Worm (Caenorhabditis elegans) whole organism, L1 larva: ENCODE measurements around the gene R02F2.4.

Experiments used
- F16B12.6 ChIP-seq: fragments of 150-350 bp; optimal IDR thresholded peaks from 2 replicates; lab custom pipeline; 2014; ENCODE audit warnings: missing biosample characterization, missing genetic modification characterization
- Y116A8C.19 ChIP-seq: sonication (generic microtip); optimal IDR thresholded peaks from 2 replicates; lab custom pipeline; 2016; ENCODE audit warnings: missing compliant biosample characterization, missing genetic modification characterization, borderline replicate concordance
- ceh-8 ChIP-seq: fragments of 200-800 bp; sonication (Bioruptor generic); optimal IDR thresholded peaks from 2 replicates; lab custom pipeline; 2018; ENCODE audit warnings: mild to moderate bottlenecking, missing genetic modification characterization, moderate library complexity, missing compliant biosample characterization
- ceh-82 ChIP-seq, 3 experiments: fragments of 150-350 bp in 1 of 3; sonication (generic microtip) in 2 of 3; optimal IDR thresholded peaks; 2 replicates each; lab custom pipeline; 2014 to 2017; ENCODE audit warnings: missing biosample characterization in 3 of 3, missing genetic modification characterization in 3 of 3
- ceh-88 ChIP-seq: fragments of 200-800 bp; sonication (Bioruptor generic); IDR thresholded peaks from 2 replicates; pipeline ENCODE4 v1.3.6; 2022; ENCODE audit warnings: missing genetic modification characterization, missing compliant biosample characterization
- ceh-90 ChIP-seq: sonication (generic microtip); optimal IDR thresholded peaks from 2 replicates; lab custom pipeline; 2016; ENCODE audit warnings: missing genetic modification characterization, missing compliant biosample characterization
- ces-1 ChIP-seq: fragments of 150-350 bp; optimal IDR thresholded peaks from 2 replicates; lab custom pipeline; 2014; ENCODE audit warnings: missing biosample characterization, missing genetic modification reagents, missing genetic modification characterization
- dpl-1 ChIP-seq, 3 experiments: fragments of 150-350 bp in 2 of 3; sonication (generic microtip) in 1 of 3; optimal IDR thresholded peaks; 2 replicates each; lab custom pipeline; 2014 to 2017; ENCODE audit warnings: missing biosample characterization in 3 of 3, missing genetic modification characterization in 3 of 3, missing genetic modification reagents in 3 of 3
- dsc-1 ChIP-seq: sonication (generic microtip); optimal IDR thresholded peaks from 2 replicates; lab custom pipeline; 2016; ENCODE audit warnings: mild to moderate bottlenecking, missing genetic modification characterization, missing compliant biosample characterization
- efl-1 ChIP-seq, 4 experiments: fragments of 150-350 bp; optimal IDR thresholded peaks in 3 of 4; peaks in 1 of 4; 1 replicate in 1 of 4; 2 replicates in 3 of 4; lab custom pipeline; 2014; ENCODE audit warnings: missing biosample characterization in 2 of 4, missing genetic modification characterization in 2 of 4, missing genetic modification reagents in 2 of 4
- egl-13 ChIP-seq: sonication (generic microtip); optimal IDR thresholded peaks from 2 replicates; lab custom pipeline; 2016; ENCODE audit warnings: missing genotype, missing genetic modification reagents, missing genetic modification characterization, missing compliant biosample characterization
- elt-2 ChIP-seq: sonication (generic microtip); optimal IDR thresholded peaks from 2 replicates; lab custom pipeline; 2016; ENCODE audit warnings: missing genetic modification characterization, mild to moderate bottlenecking, inconsistent platforms, missing compliant biosample characterization, missing genetic modification reagents
- fkh-4 ChIP-seq: sonication (generic microtip); optimal IDR thresholded peaks from 2 replicates; lab custom pipeline; 2016; ENCODE audit warnings: missing compliant biosample characterization, missing genetic modification characterization, borderline replicate concordance
- hlh-17 ChIP-seq: fragments of 200-800 bp; sonication (Bioruptor generic); optimal IDR thresholded peaks from 2 replicates; lab custom pipeline; 2018; ENCODE audit warnings: missing genetic modification characterization, mild to moderate bottlenecking, missing compliant biosample characterization, moderate library complexity, borderline replicate concordance
- hlh-4 ChIP-seq: sonication (generic microtip); optimal IDR thresholded peaks from 2 replicates; lab custom pipeline; 2016; ENCODE audit warnings: mild to moderate bottlenecking, missing genetic modification characterization, missing compliant biosample characterization
- hpl-2 ChIP-seq: fragments of 150-350 bp; optimal IDR thresholded peaks from 2 replicates; lab custom pipeline; 2014; ENCODE audit warnings: missing biosample characterization, missing genetic modification reagents, missing genetic modification characterization
- jun-1 ChIP-seq: fragments of 150-350 bp; optimal IDR thresholded peaks from 2 replicates; lab custom pipeline; 2014; ENCODE audit warnings: missing biosample characterization, missing genetic modification reagents, missing genetic modification characterization
- lin-13 ChIP-seq: fragments of 150-350 bp; optimal IDR thresholded peaks from 2 replicates; lab custom pipeline; 2014; ENCODE audit warnings: missing biosample characterization, missing genetic modification reagents, missing genetic modification characterization
- lin-14 ChIP-seq: fragments of 200-800 bp; sonication (Bioruptor generic); optimal IDR thresholded peaks from 2 replicates; lab custom pipeline; 2018; ENCODE audit warnings: mild to moderate bottlenecking, missing genetic modification characterization, moderate library complexity, missing compliant biosample characterization
- lin-15B ChIP-seq: fragments of 150-350 bp; sonication (generic microtip); optimal IDR thresholded peaks from 3 replicates; lab custom pipeline; 2014; ENCODE audit warnings: missing biosample characterization, missing genetic modification characterization
- lin-35 ChIP-seq, 2 experiments: fragments of 150-350 bp; optimal IDR thresholded peaks; 2 replicates each; lab custom pipeline; 2014; ENCODE audit warnings: missing biosample characterization in 2 of 2, missing genetic modification characterization in 2 of 2, missing genetic modification reagents in 2 of 2
- lin-39 ChIP-seq: fragments of 150-350 bp; optimal IDR thresholded peaks from 2 replicates; lab custom pipeline; 2014; ENCODE audit warnings: missing biosample characterization, missing genetic modification reagents, missing genetic modification characterization
- lir-3 ChIP-seq: sonication (generic microtip); optimal IDR thresholded peaks from 2 replicates; lab custom pipeline; 2016; ENCODE audit warnings: mild to moderate bottlenecking, missing genetic modification characterization, moderate library complexity, missing compliant biosample characterization; ENCODE audit not compliant: poor library complexity
- mab-9 ChIP-seq: fragments of 200-800 bp; sonication (Bioruptor generic); IDR thresholded peaks from 2 replicates; pipeline ENCODE4 v1.3.6; 2022; ENCODE audit warnings: missing genetic modification reagents, missing genetic modification characterization, missing compliant biosample characterization
- mdl-1 ChIP-seq, 2 experiments: fragments of 150-350 bp; optimal IDR thresholded peaks; 2 replicates each; lab custom pipeline; 2014 to 2017; ENCODE audit warnings: missing biosample characterization in 2 of 2, missing genetic modification characterization in 2 of 2, inconsistent platforms in 1 of 2
- mef-2 ChIP-seq: fragments of 150-350 bp; optimal IDR thresholded peaks from 2 replicates; lab custom pipeline; 2014; ENCODE audit warnings: missing biosample characterization, missing genetic modification characterization
- nhr-20 ChIP-seq: sonication (generic microtip); optimal IDR thresholded peaks from 2 replicates; lab custom pipeline; 2016; ENCODE audit warnings: mild to moderate bottlenecking, missing genetic modification characterization, missing compliant biosample characterization
- nhr-237 ChIP-seq: fragments of 150-350 bp; optimal IDR thresholded peaks from 2 replicates; lab custom pipeline; 2014; ENCODE audit warnings: missing biosample characterization, missing genetic modification characterization
- nhr-47 ChIP-seq: sonication (generic microtip); optimal IDR thresholded peaks from 2 replicates; lab custom pipeline; 2016; ENCODE audit warnings: mild to moderate bottlenecking, missing genetic modification characterization, moderate library complexity, missing compliant biosample characterization
- nhr-76 ChIP-seq: sonication (generic microtip); optimal IDR thresholded peaks from 2 replicates; lab custom pipeline; 2017; ENCODE audit warnings: missing biosample characterization, missing genetic modification characterization
- nhr-77 ChIP-seq: fragments of 150-350 bp; optimal IDR thresholded peaks from 2 replicates; lab custom pipeline; 2014; ENCODE audit warnings: missing biosample characterization, missing genetic modification characterization
- nhr-84 ChIP-seq: sonication (generic microtip); optimal IDR thresholded peaks from 2 replicates; lab custom pipeline; 2017; ENCODE audit warnings: missing biosample characterization, missing genetic modification characterization
- nhr-90 ChIP-seq: sonication (generic microtip); optimal IDR thresholded peaks from 2 replicates; lab custom pipeline; 2016; ENCODE audit warnings: mild to moderate bottlenecking, missing genetic modification characterization, missing compliant biosample characterization; ENCODE audit not compliant: poor library complexity
- pag-3 ChIP-seq: sonication (generic microtip); optimal IDR thresholded peaks from 2 replicates; lab custom pipeline; 2017; ENCODE audit warnings: missing genetic modification characterization, mild to moderate bottlenecking, missing compliant biosample characterization, antibody characterized with exemption, borderline replicate concordance; ENCODE audit not compliant: insufficient read depth
- pqm-1 ChIP-seq: sonication (generic microtip); optimal IDR thresholded peaks from 3 replicates; lab custom pipeline; 2017; ENCODE audit warnings: missing biosample characterization, missing genetic modification characterization
- snpc-4 ChIP-seq: fragments of 150-350 bp; optimal IDR thresholded peaks from 2 replicates; lab custom pipeline; 2014; ENCODE audit warnings: missing biosample characterization, missing genetic modification characterization
- snu-23 ChIP-seq: sonication (generic microtip); optimal IDR thresholded peaks from 2 replicates; lab custom pipeline; 2016; ENCODE audit warnings: missing genetic modification characterization, missing compliant biosample characterization
- sox-4 ChIP-seq: sonication (generic microtip); optimal IDR thresholded peaks from 2 replicates; lab custom pipeline; 2016; ENCODE audit warnings: missing genetic modification characterization, missing compliant biosample characterization
- sptf-1 ChIP-seq: fragments of 150-350 bp; optimal IDR thresholded peaks from 2 replicates; lab custom pipeline; 2014; ENCODE audit warnings: missing biosample characterization, missing genetic modification characterization
- sup-37 ChIP-seq: fragments of 200-800 bp; sonication (Bioruptor generic); optimal IDR thresholded peaks from 2 replicates; lab custom pipeline; 2018; ENCODE audit warnings: mild to moderate bottlenecking, missing genetic modification characterization, missing compliant biosample characterization
- swsn-7 ChIP-seq: sonication (generic microtip); optimal IDR thresholded peaks from 2 replicates; lab custom pipeline; 2016; ENCODE audit warnings: missing genetic modification characterization, missing compliant biosample characterization
- tlp-1 ChIP-seq: fragments of 150-350 bp; optimal IDR thresholded peaks from 2 replicates; lab custom pipeline; 2014; ENCODE audit warnings: missing biosample characterization, missing genetic modification characterization
- unc-130 ChIP-seq: fragments of 150-350 bp; optimal IDR thresholded peaks from 2 replicates; lab custom pipeline; 2017; ENCODE audit warnings: missing biosample characterization, missing genetic modification characterization, inconsistent platforms
- unc-62 ChIP-seq: fragments of 150-350 bp; optimal IDR thresholded peaks from 2 replicates; lab custom pipeline; 2014; ENCODE audit warnings: missing biosample characterization, missing genetic modification reagents, missing genetic modification characterization
- unc-86 ChIP-seq: sonication (generic microtip); optimal IDR thresholded peaks from 2 replicates; lab custom pipeline; 2016; ENCODE audit warnings: missing genetic modification characterization, missing compliant biosample characterization
- unc-98 ChIP-seq: fragments of 200-800 bp; sonication (Bioruptor generic); IDR thresholded peaks from 2 replicates; pipeline ENCODE4 v1.3.6; 2022; ENCODE audit warnings: missing genetic modification characterization, missing compliant biosample characterization
- xbp-1 ChIP-seq: sonication (generic microtip); optimal IDR thresholded peaks from 2 replicates; lab custom pipeline; 2016; ENCODE audit warnings: missing genetic modification characterization, missing compliant biosample characterization
- zag-1 ChIP-seq: fragments of 150-350 bp; optimal IDR thresholded peaks from 2 replicates; lab custom pipeline; 2014; ENCODE audit warnings: missing biosample characterization, missing genetic modification characterization
- zip-4 ChIP-seq: fragments of 200-800 bp; sonication (Bioruptor generic); optimal IDR thresholded peaks from 2 replicates; lab custom pipeline; 2018; ENCODE audit warnings: mild to moderate bottlenecking, missing genetic modification characterization, moderate library complexity, missing compliant biosample characterization

Gene R02F2.4

DNA sequence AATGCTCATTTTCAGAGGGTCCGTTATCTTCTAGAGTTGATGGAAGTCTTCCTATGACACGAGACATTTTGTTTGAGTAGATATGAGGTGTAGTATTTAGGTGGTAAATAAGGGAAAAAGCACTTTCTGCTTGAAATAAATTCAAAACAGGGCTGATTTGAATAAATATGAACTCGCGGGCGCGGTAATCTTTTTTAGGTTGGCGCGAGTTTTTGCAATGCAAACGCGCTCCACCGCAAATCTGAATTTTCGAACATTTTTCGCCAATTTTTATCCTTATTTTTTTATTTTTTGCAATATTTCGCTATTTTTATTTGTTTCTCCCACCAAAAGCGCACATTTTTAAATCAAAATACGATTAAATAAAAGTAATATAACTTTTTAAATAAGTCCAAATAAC is 35.9 kb upstream of the R02F2.4 start, which contains the start of gene skpt-1 (continued):
- no peak for TF ChIP-seq lir-3
- no peak for TF ChIP-seq sptf-1
- peak; percentile 72 to 84 for TF ChIP-seq efl-1 (optimal IDR thresholded peaks at IDR 0.05; lab: Kevin White, UChicago)
- TF ChIP-seq efl-1 (GFP tag; optimal IDR thresholded peaks at IDR 0.05 in 1 of 2; lab: Kevin White, UChicago), result peak; percentile 87 to 99
- peak; percentile 33 for TF ChIP-seq nhr-47 (tag; lab: Kevin White, UChicago)
- TF ChIP-seq zag-1 (tag; lab: Kevin White, UChicago), result no peak
- TF ChIP-seq zip-4 (GFP tag; lab: Kevin White, UChicago), result no peak
- TF ChIP-seq hlh-17, result no peak
- TF ChIP-seq pag-3 (tag; lab: Kevin White, UChicago), result no peak
- peak; percentile 9 for TF ChIP-seq swsn-7 (tag; lab: Kevin White, UChicago)
- TF ChIP-seq jun-1 (tag; lab: Kevin White, UChicago), result no peak
- TF ChIP-seq unc-98, result no peak
- TF ChIP-seq lin-39 (tag; lab: Kevin White, UChicago), result no peak
- TF ChIP-seq ces-1 (GFP tag; lab: Kevin White, UChicago), result no peak
- TF ChIP-seq lin-13 (GFP tag; lab: Kevin White, UChicago), result no peak
- TF ChIP-seq ceh-90, result no peak
- no peak for TF ChIP-seq tlp-1 (tag; lab: Kevin White, UChicago)
- TF ChIP-seq lin-14, result peak; percentile 32
- no peak for TF ChIP-seq unc-86 (tag; lab: Kevin White, UChicago)
- no peak for TF ChIP-seq nhr-84 (tag; lab: Kevin White, UChicago)
- no peak for TF ChIP-seq pqm-1 (tag; lab: Kevin White, UChicago)
- TF ChIP-seq hpl-2 (GFP tag; lab: Kevin White, UChicago), result no peak
- TF ChIP-seq mef-2, result no peak
- no peak for TF ChIP-seq mdl-1 (tag; optimal IDR thresholded peaks at IDR 0.05; lab: Kevin White, UChicago)
- peak in 1 of 3 experiments; percentile 34 for TF ChIP-seq ceh-82 (tag; optimal IDR thresholded peaks at IDR 0.05; lab: Kevin White, UChicago)
- TF ChIP-seq nhr-77 (tag; lab: Kevin White, UChicago), result no peak
- no peak for TF ChIP-seq xbp-1
- no peak for TF ChIP-seq mab-9 (GFP tag; lab: Robert Waterston, UW)
- peak; percentile 45 for TF ChIP-seq lin-15B (tag; lab: Kevin White, UChicago)
- no peak for TF ChIP-seq fkh-4 (tag; lab: Kevin White, UChicago)
- TF ChIP-seq dpl-1 (GFP tag; optimal IDR thresholded peaks at IDR 0.05; lab: Kevin White, UChicago), result peak; percentile 79 to 89 (median 86)
- TF ChIP-seq nhr-76 (tag; lab: Kevin White, UChicago), result no peak
- peak; percentile 80 to 93 for TF ChIP-seq lin-35 (GFP tag; optimal IDR thresholded peaks at IDR 0.05; lab: Kevin White, UChicago)
- no peak for TF ChIP-seq nhr-90 (tag; lab: Kevin White, UChicago)
- peak; percentile 11 for TF ChIP-seq nhr-20 (tag; lab: Kevin White, UChicago)
- no peak for TF ChIP-seq sox-4 (tag; lab: Kevin White, UChicago)
- TF ChIP-seq snpc-4, result no peak
- peak; percentile 26 for TF ChIP-seq snu-23 (GFP tag; lab: Kevin White, UChicago)
- no peak for TF ChIP-seq sup-37
- TF ChIP-seq unc-130 (tag; lab: Kevin White, UChicago), result no peak

DNA sequence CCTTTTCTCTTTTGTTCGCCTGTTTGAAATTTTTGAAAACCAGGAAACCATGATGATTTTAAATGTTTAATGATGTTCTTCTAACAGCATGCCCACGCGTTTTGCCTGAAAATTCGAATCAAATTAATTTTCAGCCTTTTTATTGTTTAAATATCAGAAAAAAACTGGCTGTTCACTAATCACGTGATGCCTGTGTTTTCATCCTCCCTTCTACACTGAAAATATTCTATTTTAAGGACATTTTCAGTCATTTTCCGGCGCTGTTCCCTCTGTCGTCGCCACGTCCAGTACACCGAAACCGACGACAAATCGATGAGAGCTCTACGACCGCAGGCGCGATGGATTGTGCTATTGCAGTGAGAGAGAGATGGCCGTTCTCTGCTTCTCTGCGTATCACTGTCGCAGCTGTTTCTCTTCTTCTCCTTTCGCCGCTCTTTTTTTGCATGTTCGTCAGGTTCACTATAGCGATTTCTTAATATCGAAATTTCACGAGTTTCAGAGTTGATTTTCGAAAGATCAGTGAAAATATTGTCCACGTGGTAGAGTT is 34.3 kb upstream of the R02F2.4 start, which contains the start of gene F48E8.8:
Gene F48E8.8 (minus strand): TSS at position 51 of the 547 bp plus-strand sequence.
- TF ChIP-seq dpl-1 (GFP tag; optimal IDR thresholded peaks at IDR 0.05; lab: Kevin White, UChicago) (peak; percentile 34 to 63 (median 62)), ceh-88 (no peak), unc-130 (tag; lab: Kevin White, UChicago) (peak; percentile 35), pag-3 (tag; lab: Kevin White, UChicago) (no peak), elt-2 (tag; lab: Kevin White, UChicago) (no peak), mdl-1 (tag; optimal IDR thresholded peaks at IDR 0.05; lab: Kevin White, UChicago) (peak in 1 of 2 experiments; percentile 34), dsc-1 (tag; lab: Kevin White, UChicago) (peak; percentile 46), Y116A8C.19 (tag; lab: Kevin White, UChicago) (no peak), nhr-77 (tag; lab: Kevin White, UChicago) (peak; percentile 14), ceh-8 (GFP tag; lab: Kevin White, UChicago) (no peak), unc-62 (GFP tag; lab: Kevin White, UChicago) (no peak), hlh-17 (no peak), F16B12.6 (tag; lab: Kevin White, UChicago) (peak; percentile 79), snu-23 (GFP tag; lab: Kevin White, UChicago) (peak; percentile 66), egl-13 (tag; lab: Kevin White, UChicago) (no peak), hlh-4 (tag; lab: Kevin White, UChicago) (no peak), efl-1 (optimal IDR thresholded peaks at IDR 0.05; lab: Kevin White, UChicago) (peak; percentile 77 to 83), efl-1 (GFP tag; optimal IDR thresholded peaks at IDR 0.05 in 1 of 2; lab: Kevin White, UChicago) (peak; percentile 65 to 96), nhr-237 (tag; lab: Kevin White, UChicago) (no peak), ceh-82 (tag; optimal IDR thresholded peaks at IDR 0.05; lab: Kevin White, UChicago) (peak; percentile 9 to 58 (median 49)), xbp-1 (peak; percentile 32)
